Worm (Caenorhabditis elegans) whole organism, mixed stage, embryonic: ENCODE results near the gene C17H11.5.
"Not testable (repeated sequence)": the region's sequence is repeated elsewhere in the genome, so short reads cannot be mapped to it uniquely, and the experiment has no call there.

Experiments used
- ceh-43 ChIP-seq: fragments of 200-800 bp; sonication (Bioruptor generic); optimal IDR thresholded peaks from 2 replicates; lab custom pipeline; 2018; ENCODE audit warnings: mild to moderate bottlenecking, missing genetic modification characterization, moderate library complexity, missing compliant biosample characterization
- cnd-1 ChIP-seq: fragments of 200-800 bp; sonication (Bioruptor generic); optimal IDR thresholded peaks from 2 replicates; lab custom pipeline; 2018; ENCODE audit warnings: mild to moderate bottlenecking, missing genetic modification characterization, missing compliant biosample characterization
- drap-1 ChIP-seq: fragments of 200-800 bp; sonication (Bioruptor generic); optimal IDR thresholded peaks from 3 replicates; lab custom pipeline; 2018; ENCODE audit warnings: mild to moderate bottlenecking, missing genetic modification characterization, missing compliant biosample characterization
- hlh-1 ChIP-seq: fragments of 150-350 bp; optimal IDR thresholded peaks from 2 replicates; lab custom pipeline; 2014; ENCODE audit warnings: missing biosample characterization, missing genetic modification reagents, missing genetic modification characterization
- lin-13 ChIP-seq: fragments of 150-350 bp; optimal IDR thresholded peaks from 2 replicates; lab custom pipeline; 2014; ENCODE audit warnings: missing biosample characterization, missing genetic modification characterization
- nhr-237 ChIP-seq: fragments of 150-350 bp; optimal IDR thresholded peaks from 2 replicates; lab custom pipeline; 2014; ENCODE audit warnings: missing biosample characterization, missing genetic modification characterization
- nhr-28 ChIP-seq: fragments of 150-350 bp; optimal IDR thresholded peaks from 2 replicates; lab custom pipeline; 2014; ENCODE audit warnings: missing biosample characterization, missing genetic modification characterization
- unc-39 ChIP-seq: fragments of 150-350 bp; optimal IDR thresholded peaks from 2 replicates; lab custom pipeline; 2014; ENCODE audit warnings: missing biosample characterization, missing genetic modification characterization
- unc-62 ChIP-seq: fragments of 150-350 bp; optimal IDR thresholded peaks from 2 replicates; lab custom pipeline; 2014; ENCODE audit warnings: missing biosample characterization, missing genetic modification reagents, missing genetic modification characterization
- ztf-11 ChIP-seq: fragments of 150-350 bp; optimal IDR thresholded peaks from 2 replicates; lab custom pipeline; 2014; ENCODE audit warnings: missing biosample characterization, missing genetic modification characterization

DNA sequence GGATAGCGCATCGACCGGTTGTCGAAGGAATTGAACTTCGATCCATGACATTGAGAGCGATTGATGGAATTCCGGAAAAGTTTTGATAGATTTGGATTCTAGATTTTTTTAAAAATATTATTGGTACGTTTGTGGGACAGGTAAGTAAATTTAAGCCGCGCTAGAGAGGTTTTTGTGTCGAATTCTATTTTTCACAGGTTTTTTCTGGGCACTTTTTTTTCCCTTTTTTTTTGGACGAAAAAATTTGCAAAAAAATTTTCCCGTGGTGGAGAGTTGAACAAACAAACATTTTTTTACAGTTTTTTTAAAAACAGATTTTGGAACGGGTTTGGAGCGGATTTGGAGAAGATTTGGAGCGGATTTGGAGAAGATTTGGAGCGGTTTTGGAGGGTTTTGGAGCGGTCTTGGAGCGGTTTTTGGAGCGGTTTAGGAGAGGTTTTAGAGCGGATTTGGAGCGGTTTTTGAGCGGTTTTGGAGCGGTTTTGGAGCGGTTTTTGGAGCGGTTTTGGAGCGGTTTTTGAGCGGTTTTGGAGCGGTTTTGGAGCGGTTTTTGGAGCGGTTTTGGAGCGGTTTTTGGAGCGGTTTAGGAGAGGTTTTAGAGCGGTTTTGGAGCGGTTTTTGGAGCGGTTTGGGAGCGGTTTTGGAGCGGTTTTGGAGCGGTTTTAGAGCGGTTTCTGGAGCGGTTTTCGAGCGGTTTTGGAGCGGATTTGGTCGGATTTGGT, 3.2 kb downstream of the C17H11.5 start, which contains the start of gene C17H11.4:
- not testable (repeated sequence) for TF ChIP-seq ztf-11 (tag; lab: Kevin White, UChicago); nhr-237 (tag; lab: Kevin White, UChicago); nhr-28 (tag; lab: Kevin White, UChicago); unc-62 (GFP tag; lab: Kevin White, UChicago); unc-39 (tag; lab: Kevin White, UChicago); hlh-1; ceh-43 (GFP tag; lab: Kevin White, UChicago); lin-13 (tag; lab: Kevin White, UChicago); cnd-1 (tag; lab: Kevin White, UChicago); drap-1
